Fruit fly (Drosophila melanogaster) whole organism, embryonic: ENCODE measurements around the gene CG43248.

Source experiments
- Ada2b ChIP-seq: fragments of 200-800 bp; sonication (Bioruptor generic); IDR thresholded peaks from 2 replicates; pipeline ENCODE4 v1.3.6; 2022; ENCODE audit warnings: missing biosample characterization, missing genetic modification characterization
- B-H2 ChIP-seq: fragments of 200-800 bp; sonication (Bioruptor generic); optimal IDR thresholded peaks from 2 replicates; lab custom pipeline; 2018; ENCODE audit warnings: missing biosample characterization, mild to moderate bottlenecking, missing genetic modification characterization
- Bdp1 ChIP-seq: fragments of 200-800 bp; sonication (Bioruptor generic); optimal IDR thresholded peaks from 3 replicates; lab custom pipeline; 2016; ENCODE audit warnings: missing biosample characterization, missing genetic modification characterization
- Bgb ChIP-seq: fragments of 200-800 bp; sonication (Bioruptor generic); IDR thresholded peaks from 2 replicates; pipeline ENCODE4 v1.3.6; 2022; ENCODE audit warnings: missing biosample characterization, missing genetic modification characterization; ENCODE audit not compliant: partially characterized antibody
- CG10267 ChIP-seq: fragments of 200-800 bp; sonication (Bioruptor generic); optimal IDR thresholded peaks from 2 replicates; lab custom pipeline; 2018; ENCODE audit warnings: missing biosample characterization, mild to moderate bottlenecking, missing genetic modification characterization, moderate library complexity
- CG11247 ChIP-seq: fragments of 200-800 bp; sonication (Bioruptor generic); IDR thresholded peaks from 2 replicates; pipeline ENCODE4 v1.3.6; 2022; ENCODE audit warnings: missing biosample characterization, missing genetic modification characterization
- CG11696 ChIP-seq: fragments of 200-800 bp; sonication (Bioruptor generic); IDR thresholded peaks from 2 replicates; pipeline ENCODE4 v1.3.6; 2022; ENCODE audit warnings: missing biosample characterization, missing genetic modification characterization
- CG12744 ChIP-seq: fragments of 200-800 bp; sonication (Bioruptor generic); optimal IDR thresholded peaks from 2 replicates; lab custom pipeline; 2016; ENCODE audit warnings: missing biosample characterization, missing genetic modification characterization
- CG13123 ChIP-seq: fragments of 200-800 bp; sonication (Bioruptor generic); optimal IDR thresholded peaks from 2 replicates; lab custom pipeline; 2016; ENCODE audit warnings: missing biosample characterization, missing genetic modification characterization
- CG13287 ChIP-seq: fragments of 200-800 bp; sonication (Bioruptor generic); IDR thresholded peaks from 2 replicates; pipeline ENCODE4 v1.3.6; 2022; ENCODE audit warnings: missing biosample characterization, missing genetic modification characterization; ENCODE audit not compliant: partially characterized antibody
- CG18262 ChIP-seq: fragments of 200-800 bp; optimal IDR thresholded peaks from 3 replicates; lab custom pipeline; 2019; ENCODE audit warnings: missing biosample characterization, mild to moderate bottlenecking, missing genetic modification characterization, moderate library complexity
- CG18476 ChIP-seq: fragments of 200-800 bp; sonication (Bioruptor generic); optimal IDR thresholded peaks from 2 replicates; lab custom pipeline; 2016; ENCODE audit warnings: missing biosample characterization, mild to moderate bottlenecking, missing genetic modification characterization
- CG2199 ChIP-seq: fragments of 200-800 bp; sonication (Bioruptor generic); IDR thresholded peaks from 3 replicates; pipeline ENCODE4 v1.3.6; 2022; ENCODE audit warnings: missing biosample characterization, missing genetic modification characterization
- CG2678 ChIP-seq: fragments of 200-800 bp; sonication (Bioruptor generic); optimal IDR thresholded peaks from 3 replicates; lab custom pipeline; 2019; ENCODE audit warnings: missing biosample characterization, mild to moderate bottlenecking, missing genetic modification characterization, moderate library complexity
- CG2712 ChIP-seq: fragments of 200-800 bp; optimal IDR thresholded peaks from 3 replicates; lab custom pipeline; 2019; ENCODE audit warnings: missing biosample characterization, mild to moderate bottlenecking, missing genetic modification characterization, moderate library complexity
- CG31365 ChIP-seq: fragments of 200-800 bp; sonication (Bioruptor generic); optimal IDR thresholded peaks from 2 replicates; lab custom pipeline; 2018; ENCODE audit warnings: missing biosample characterization, mild to moderate bottlenecking, missing genetic modification characterization
- CG6175 ChIP-seq: fragments of 200-800 bp; sonication (Bioruptor generic); IDR thresholded peaks from 3 replicates; pipeline ENCODE4 v1.3.6; 2022; ENCODE audit warnings: missing biosample characterization, missing genetic modification characterization
- CG7271 ChIP-seq: fragments of 200-800 bp; sonication (Bioruptor generic); optimal IDR thresholded peaks from 2 replicates; lab custom pipeline; 2018; ENCODE audit warnings: missing biosample characterization, mild to moderate bottlenecking, missing genetic modification characterization, moderate library complexity
- CG7928 ChIP-seq: fragments of 200-800 bp; sonication (Bioruptor generic); optimal IDR thresholded peaks from 2 replicates; lab custom pipeline; 2017; ENCODE audit warnings: missing biosample characterization, mild to moderate bottlenecking, missing genetic modification characterization
- CG8290 ChIP-seq, 3 experiments: fragments of 200-800 bp; sonication (Bioruptor generic); optimal IDR thresholded peaks; 2 replicates each; lab custom pipeline; 2016 to 2019; ENCODE audit warnings: missing biosample characterization in 3 of 3, missing genetic modification characterization in 3 of 3, mild to moderate bottlenecking in 2 of 3, moderate library complexity in 1 of 3
- CG9727 ChIP-seq: fragments of 200-800 bp; sonication (Bioruptor generic); optimal IDR thresholded peaks from 3 replicates; lab custom pipeline; 2017; ENCODE audit warnings: missing biosample characterization, mild to moderate bottlenecking, missing genetic modification characterization
- CG9797 ChIP-seq: fragments of 200-800 bp; sonication (Bioruptor generic); optimal IDR thresholded peaks from 3 replicates; lab custom pipeline; 2018; ENCODE audit warnings: missing biosample characterization, mild to moderate bottlenecking, missing genetic modification characterization
- CG9876 ChIP-seq: fragments of 200-800 bp; sonication (Bioruptor generic); optimal IDR thresholded peaks from 2 replicates; lab custom pipeline; 2016; ENCODE audit warnings: missing biosample characterization, missing genetic modification characterization
- CG9932 ChIP-seq: fragments of 200-800 bp; sonication (Bioruptor generic); IDR thresholded peaks from 2 replicates; pipeline ENCODE4 v1.3.6; 2022; ENCODE audit warnings: missing biosample characterization, missing genetic modification characterization
- Dll ChIP-seq: fragments of 200-800 bp; sonication (Bioruptor generic); IDR thresholded peaks from 4 replicates; pipeline ENCODE4 v1.3.6; 2022; ENCODE audit warnings: missing biosample characterization, missing genetic modification characterization; ENCODE audit not compliant: partially characterized antibody
- Doc2 ChIP-seq: fragments of 200-800 bp; sonication (Bioruptor generic); IDR thresholded peaks from 2 replicates; pipeline ENCODE4 v1.3.6; 2022; ENCODE audit warnings: missing biosample characterization, missing genetic modification characterization
- ERR ChIP-seq: fragments of 200-800 bp; sonication (Bioruptor generic); optimal IDR thresholded peaks from 2 replicates; lab custom pipeline; 2016; ENCODE audit warnings: missing biosample characterization, missing genetic modification characterization
- Eip74EF ChIP-seq, 2 experiments: fragments of 200-800 bp in 1 of 2; fragments of >200 bp in 1 of 2; sonication (Bioruptor generic) in 1 of 2; optimal IDR thresholded peaks; 2 replicates each; lab custom pipeline; 2017 to 2019; ENCODE audit warnings: missing biosample characterization in 2 of 2, missing genetic modification characterization in 2 of 2, mild to moderate bottlenecking in 1 of 2, moderate library complexity in 1 of 2
- Fer3 ChIP-seq: fragments of 200-800 bp; sonication (Bioruptor generic); optimal IDR thresholded peaks from 2 replicates; lab custom pipeline; 2018; ENCODE audit warnings: missing biosample characterization, mild to moderate bottlenecking, missing genetic modification characterization, moderate library complexity
- HLHmδ ChIP-seq: fragments of 200-800 bp; sonication (Bioruptor generic); optimal IDR thresholded peaks from 2 replicates; lab custom pipeline; 2018; ENCODE audit warnings: missing biosample characterization, mild to moderate bottlenecking, missing genetic modification characterization, moderate library complexity
- NFAT ChIP-seq: fragments of 200-800 bp; sonication (Bioruptor generic); IDR thresholded peaks from 2 replicates; pipeline ENCODE4 v1.3.6; 2022; ENCODE audit warnings: missing biosample characterization, missing genetic modification characterization
- Opbp ChIP-seq: fragments of 200-800 bp; sonication (Bioruptor generic); IDR thresholded peaks from 3 replicates; pipeline ENCODE4 v1.3.6; 2022; ENCODE audit warnings: missing biosample characterization, missing genetic modification characterization; ENCODE audit not compliant: partially characterized antibody
- Pdp1 ChIP-seq, 2 experiments: fragments of 200-800 bp; sonication (Bioruptor generic); optimal IDR thresholded peaks; 3 replicates each; lab custom pipeline; 2016; ENCODE audit warnings: missing biosample characterization in 2 of 2, missing genetic modification characterization in 2 of 2, mild to moderate bottlenecking in 1 of 2, moderate library complexity in 1 of 2
- Poxn ChIP-seq: fragments of 200-800 bp; sonication (Bioruptor generic); IDR thresholded peaks from 2 replicates; pipeline ENCODE4 v1.3.6; 2022; ENCODE audit warnings: missing biosample characterization, missing genetic modification characterization
- Sry-δ ChIP-seq: fragments of 200-800 bp; sonication (Bioruptor generic); optimal IDR thresholded peaks from 2 replicates; lab custom pipeline; 2016; ENCODE audit warnings: missing biosample characterization, missing genetic modification characterization
- bbx ChIP-seq: fragments of 200-800 bp; sonication (Bioruptor generic); IDR thresholded peaks from 2 replicates; pipeline ENCODE4 v1.3.6; 2022; ENCODE audit warnings: missing biosample characterization, missing genetic modification characterization; ENCODE audit not compliant: partially characterized antibody
- cg ChIP-seq: fragments of 200-800 bp; sonication (Bioruptor generic); optimal IDR thresholded peaks from 3 replicates; lab custom pipeline; 2019; ENCODE audit warnings: missing biosample characterization, mild to moderate bottlenecking, missing genetic modification characterization, moderate library complexity
- h ChIP-seq: fragments of >200 bp; optimal IDR thresholded peaks from 2 replicates; lab custom pipeline; 2017
- insv ChIP-seq, 2 experiments: fragments of 200-800 bp; sonication (Bioruptor generic); optimal IDR thresholded peaks; 3 replicates each; lab custom pipeline; 2016 to 2018; ENCODE audit warnings: missing biosample characterization in 2 of 2, missing genetic modification characterization in 2 of 2
- jumu ChIP-seq: fragments of 200-800 bp; sonication (Bioruptor generic); optimal IDR thresholded peaks from 3 replicates; lab custom pipeline; 2016; ENCODE audit warnings: missing biosample characterization, missing genetic modification characterization
- kah ChIP-seq: fragments of 200-800 bp; sonication (Bioruptor generic); optimal IDR thresholded peaks from 2 replicates; lab custom pipeline; 2018; ENCODE audit warnings: missing biosample characterization, mild to moderate bottlenecking, missing genetic modification characterization
- nmo ChIP-seq: fragments of 200-800 bp; sonication (Bioruptor generic); optimal IDR thresholded peaks from 2 replicates; lab custom pipeline; 2018; ENCODE audit warnings: missing biosample characterization, mild to moderate bottlenecking, missing genetic modification characterization, moderate library complexity
- phol ChIP-seq: fragments of 200-800 bp; sonication (Bioruptor generic); optimal IDR thresholded peaks from 3 replicates; lab custom pipeline; 2018; ENCODE audit warnings: missing biosample characterization, mild to moderate bottlenecking, missing genetic modification characterization, moderate library complexity
- pzg ChIP-seq: fragments of 200-800 bp; sonication (Bioruptor generic); optimal IDR thresholded peaks from 3 replicates; lab custom pipeline; 2018; ENCODE audit warnings: missing biosample characterization, mild to moderate bottlenecking, missing genetic modification characterization, moderate library complexity
- scrt ChIP-seq: fragments of 200-800 bp; sonication (Bioruptor generic); optimal IDR thresholded peaks from 2 replicates; lab custom pipeline; 2018; ENCODE audit warnings: missing biosample characterization, mild to moderate bottlenecking, missing genetic modification characterization, moderate library complexity
- sens ChIP-seq: fragments of 200-800 bp; sonication (Bioruptor generic); peaks from one replicate; lab custom pipeline; 2016; ENCODE audit warnings: missing biosample characterization, missing genetic modification characterization
- trem ChIP-seq: fragments of 200-800 bp; optimal IDR thresholded peaks from 3 replicates; lab custom pipeline; 2019; ENCODE audit warnings: missing biosample characterization, mild to moderate bottlenecking, missing genetic modification characterization, moderate library complexity
- trh ChIP-seq: fragments of 200-800 bp; sonication (Bioruptor generic); optimal IDR thresholded peaks from 2 replicates; lab custom pipeline; 2016; ENCODE audit warnings: missing biosample characterization, missing genetic modification characterization
- tx ChIP-seq: fragments of 200-800 bp; sonication (Bioruptor generic); optimal IDR thresholded peaks from 2 replicates; lab custom pipeline; 2016; ENCODE audit warnings: missing biosample characterization, missing genetic modification characterization
- yki ChIP-seq: fragments of >200 bp; optimal IDR thresholded peaks from 3 replicates; lab custom pipeline; 2018

CG43248 gene

dm6 chr3L:15509398-15509797 is 21.9 kb downstream of the CG43248 start, which contains the start of the genes gdl and gdl-ORF39 (continued):
- TF ChIP-seq pzg (peak; percentile 86), Bgb (GFP tag; lab: Robert Waterston, UW) (peak; percentile 46; the same call in 1 of the 2 replicates), jumu (GFP tag; lab: Kevin White, UChicago) (no peak), yki (no peak), ERR (no peak), Eip74EF (GFP tag; optimal IDR thresholded peaks at IDR 0.05; lab: Kevin White, UChicago) (no peak), B-H2 (no peak), CG2712 (tag; lab: Kevin White, UChicago) (peak; percentile 6), Opbp (GFP tag; lab: Robert Waterston, UW) (peak; percentile 46; the same call in 2 of the 3 replicates), CG13123 (GFP tag; lab: Kevin White, UChicago) (no peak), h (lab: Kevin White, UChicago) (no peak), CG18476 (GFP tag; lab: Kevin White, UChicago) (no peak), phol (tag; lab: Kevin White, UChicago) (peak; percentile 11), Fer3 (tag; lab: Kevin White, UChicago) (no peak), Pdp1 (GFP tag; optimal IDR thresholded peaks at IDR 0.05; lab: Kevin White, UChicago) (peak in 1 of 2 experiments; percentile 63), CG18262 (tag; lab: Kevin White, UChicago) (no peak), Dll (GFP tag; lab: Robert Waterston, UW) (0 out of 4 replicates have a peak, but pooled peaks have one; percentile 31), CG2678 (tag; lab: Kevin White, UChicago) (no peak), CG7928 (GFP tag; lab: Kevin White, UChicago) (peak; percentile 94), CG11696 (GFP tag; lab: Robert Waterston, UW) (no peak), Doc2 (no peak), Sry-δ (GFP tag; lab: Kevin White, UChicago) (peak; percentile 22), Poxn (GFP tag; lab: Robert Waterston, UW) (no peak), trem (tag; lab: Kevin White, UChicago) (peak; percentile 36), bbx (GFP tag; lab: Robert Waterston, UW) (peak; percentile 43; the same call in 1 of the 2 replicates), CG10267 (tag; lab: Kevin White, UChicago) (peak; percentile 13), CG9797 (GFP tag; lab: Kevin White, UChicago) (peak; percentile 44), CG7271 (tag; lab: Kevin White, UChicago) (no peak), tx (no peak), scrt (GFP tag; lab: Kevin White, UChicago) (no peak), HLHmδ (peak; percentile 21), Ada2b (GFP tag; lab: Robert Waterston, UW) (no peak), CG9727 (GFP tag; lab: Kevin White, UChicago) (no peak), cg (GFP tag; lab: Kevin White, UChicago) (no peak), trh (GFP tag; lab: Kevin White, UChicago) (no peak), CG9876 (GFP tag; lab: Kevin White, UChicago) (no peak), CG13287 (peak; percentile 62), insv (GFP tag; optimal IDR thresholded peaks at IDR 0.05; lab: Kevin White, UChicago) (no peak), NFAT (GFP tag; lab: Robert Waterston, UW) (no peak), CG9932 (GFP tag; lab: Robert Waterston, UW) (no peak), CG12744 (GFP tag; lab: Kevin White, UChicago) (no peak), CG8290 (GFP tag; optimal IDR thresholded peaks at IDR 0.05; lab: Kevin White, UChicago) (no peak), CG8290 (tag; optimal IDR thresholded peaks at IDR 0.05; lab: Kevin White, UChicago) (peak in 1 of 2 experiments; percentile 8), CG6175 (no peak), CG31365 (no peak), CG11247 (GFP tag; lab: Robert Waterston, UW) (no peak), CG2199 (0 out of 3 replicates have a peak, but pooled peaks have one; percentile 23), sens (GFP tag; lab: Kevin White, UChicago) (peak; percentile 58), Bdp1 (GFP tag; lab: Kevin White, UChicago) (no peak), nmo (GFP tag; lab: Kevin White, UChicago) (peak; percentile 13), kah (no peak)
